Worm (Caenorhabditis elegans) whole organism, L4 larva: Measurements from ENCODE around the gene F52D2.6.

Experiments
- R02D3.7 ChIP-seq: fragments of 150-350 bp; sonication (generic microtip); optimal IDR thresholded peaks from 3 replicates; lab custom pipeline; 2014; ENCODE audit warnings: missing biosample characterization, missing genetic modification characterization
- T26A8.4 ChIP-seq: fragments of 200-800 bp; sonication (Bioruptor generic); IDR thresholded peaks from 2 replicates; pipeline ENCODE4 v1.3.6; 2022; ENCODE audit warnings: missing genetic modification characterization, missing compliant biosample characterization
- Y5F2A.4 ChIP-seq: fragments of 200-800 bp; sonication (Bioruptor generic); optimal IDR thresholded peaks from 2 replicates; lab custom pipeline; 2018; ENCODE audit warnings: mild to moderate bottlenecking, missing genetic modification characterization, missing compliant biosample characterization
- Y75B8A.6 ChIP-seq: fragments of 200-800 bp; sonication (Bioruptor generic); IDR thresholded peaks from 2 replicates; pipeline ENCODE4 v1.3.6; 2022; ENCODE audit warnings: missing genetic modification reagents, missing genetic modification characterization, missing compliant biosample characterization
- aha-1 ChIP-seq: fragments of 150-350 bp; peaks from one replicate; lab custom pipeline; 2014; ENCODE audit warnings: missing biosample characterization, missing genetic modification characterization
- ama-1 ChIP-seq: fragments of 150-350 bp; optimal IDR thresholded peaks from 2 replicates; lab custom pipeline; 2014; ENCODE audit warnings: inconsistent platforms, mixed read lengths
- ceh-20 ChIP-seq: fragments of 200-800 bp; sonication (Bioruptor generic); IDR thresholded peaks from 2 replicates; pipeline ENCODE4 v1.3.6; 2022; ENCODE audit warnings: missing genetic modification reagents, missing genetic modification characterization, missing compliant biosample characterization
- ceh-44 ChIP-seq: fragments of 200-800 bp; sonication (Bioruptor generic); IDR thresholded peaks from 2 replicates; pipeline ENCODE4 v1.3.6; 2022; ENCODE audit warnings: missing genetic modification reagents, missing genetic modification characterization, missing compliant biosample characterization
- cey-2 ChIP-seq: sonication (generic microtip); optimal IDR thresholded peaks from 3 replicates; lab custom pipeline; 2017; ENCODE audit warnings: missing genetic modification characterization, mild to moderate bottlenecking, missing compliant biosample characterization, antibody characterized with exemption, borderline replicate concordance; ENCODE audit not compliant: insufficient read depth
- daf-12 ChIP-seq: fragments of 150-350 bp; optimal IDR thresholded peaks from 2 replicates; lab custom pipeline; 2014; ENCODE audit warnings: missing biosample characterization, missing genetic modification reagents, missing genetic modification characterization
- daf-16 ChIP-seq, 3 experiments: sonication (generic microtip); optimal IDR thresholded peaks; 2 replicates each; lab custom pipeline; 2016 to 2017; ENCODE audit warnings: missing genetic modification characterization in 3 of 3, missing genetic modification reagents in 3 of 3, mild to moderate bottlenecking in 2 of 3, missing compliant biosample characterization in 2 of 3, missing biosample characterization in 1 of 3, moderate library complexity in 1 of 3
- dmd-6 ChIP-seq: fragments of 200-800 bp; sonication (Bioruptor generic); IDR thresholded peaks from 2 replicates; pipeline ENCODE4 v1.3.6; 2022; ENCODE audit warnings: missing genetic modification reagents, missing genetic modification characterization, missing compliant biosample characterization
- duxl-1 ChIP-seq: sonication (generic microtip); optimal IDR thresholded peaks from 2 replicates; lab custom pipeline; 2016; ENCODE audit warnings: mild to moderate bottlenecking, missing genetic modification characterization, moderate library complexity, missing compliant biosample characterization; ENCODE audit not compliant: poor library complexity
- dve-1 ChIP-seq: sonication (generic microtip); optimal IDR thresholded peaks from 2 replicates; lab custom pipeline; 2017; ENCODE audit warnings: antibody characterized with exemption, mild to moderate bottlenecking, missing genetic modification characterization, missing compliant biosample characterization; ENCODE audit not compliant: insufficient read depth
- egl-27 ChIP-seq: sonication (generic microtip); optimal IDR thresholded peaks from 3 replicates; lab custom pipeline; 2017; ENCODE audit warnings: missing biosample characterization, missing genetic modification reagents, missing genetic modification characterization
- hlh-11 ChIP-seq: fragments of 200-800 bp; sonication (Bioruptor generic); optimal IDR thresholded peaks from 2 replicates; lab custom pipeline; 2018; ENCODE audit warnings: mild to moderate bottlenecking, missing genetic modification characterization, missing compliant biosample characterization
- lim-7 ChIP-seq: fragments of 200-800 bp; sonication (Bioruptor generic); IDR thresholded peaks from 2 replicates; pipeline ENCODE4 v1.3.6; 2022; ENCODE audit warnings: missing genetic modification characterization, missing compliant biosample characterization
- lin-39 ChIP-seq: fragments of 150-350 bp; optimal IDR thresholded peaks from 2 replicates; lab custom pipeline; 2014; ENCODE audit warnings: missing biosample characterization, missing genetic modification reagents, missing genetic modification characterization
- madf-5 ChIP-seq, 2 experiments: fragments of 200-800 bp; sonication (Bioruptor generic); IDR thresholded peaks; 2 replicates each; pipeline ENCODE4 v1.3.6; 2022; ENCODE audit warnings: missing compliant biosample characterization in 2 of 2, missing genetic modification characterization in 2 of 2
- madf-9 ChIP-seq: fragments of 200-800 bp; sonication (Bioruptor generic); conservative IDR thresholded peaks from 2 replicates; pipeline ENCODE4 v1.3.6; 2022; ENCODE audit warnings: missing genetic modification reagents, missing genetic modification characterization, missing compliant biosample characterization
- mxl-2 ChIP-seq: fragments of 200-800 bp; sonication (Bioruptor generic); conservative IDR thresholded peaks from 2 replicates; pipeline ENCODE4 v1.3.6; 2022; ENCODE audit warnings: missing genetic modification reagents, missing genetic modification characterization, missing compliant biosample characterization
- mxl-3 ChIP-seq: fragments of 200-800 bp; sonication (Bioruptor generic); optimal IDR thresholded peaks from 2 replicates; lab custom pipeline; 2018; ENCODE audit warnings: mild to moderate bottlenecking, missing genetic modification characterization, missing compliant biosample characterization
- nhr-76 ChIP-seq: fragments of 150-350 bp; optimal IDR thresholded peaks from 2 replicates; lab custom pipeline; 2014; ENCODE audit warnings: missing biosample characterization, missing genetic modification characterization
- php-3 ChIP-seq: fragments of 200-800 bp; sonication (Bioruptor generic); IDR thresholded peaks from 2 replicates; pipeline ENCODE4 v1.3.6; 2022; ENCODE audit warnings: missing genetic modification reagents, missing genetic modification characterization, missing compliant biosample characterization
- saeg-2 ChIP-seq: fragments of 200-800 bp; sonication (Bioruptor generic); IDR thresholded peaks from 2 replicates; pipeline ENCODE4 v1.3.6; 2022; ENCODE audit warnings: missing genetic modification reagents, missing genetic modification characterization, missing compliant biosample characterization
- sdz-12 ChIP-seq: fragments of 200-800 bp; sonication (Bioruptor generic); optimal IDR thresholded peaks from 2 replicates; lab custom pipeline; 2018; ENCODE audit warnings: mild to moderate bottlenecking, missing genetic modification characterization, missing compliant biosample characterization
- set-16 ChIP-seq: fragments of 200-800 bp; sonication (Bioruptor generic); IDR thresholded peaks from 2 replicates; pipeline ENCODE4 v1.3.6; 2022; ENCODE audit warnings: missing genetic modification reagents, missing genetic modification characterization, missing compliant biosample characterization
- unc-130 ChIP-seq: sonication (generic microtip); optimal IDR thresholded peaks from 2 replicates; lab custom pipeline; 2016; ENCODE audit warnings: missing genetic modification reagents, missing genetic modification characterization, missing compliant biosample characterization
- unc-39 ChIP-seq: sonication (generic microtip); optimal IDR thresholded peaks from 2 replicates; lab custom pipeline; 2017; ENCODE audit warnings: missing biosample characterization, missing genetic modification characterization
- zip-11 ChIP-seq: fragments of 200-800 bp; sonication (Bioruptor generic); IDR thresholded peaks from 2 replicates; pipeline ENCODE4 v1.3.6; 2022; ENCODE audit warnings: missing genetic modification characterization, missing compliant biosample characterization
- ztf-7 ChIP-seq: fragments of 150-350 bp; optimal IDR thresholded peaks from 2 replicates; lab custom pipeline; 2014; ENCODE audit warnings: missing biosample characterization, missing genetic modification characterization

F52D2.6 gene

DNA sequence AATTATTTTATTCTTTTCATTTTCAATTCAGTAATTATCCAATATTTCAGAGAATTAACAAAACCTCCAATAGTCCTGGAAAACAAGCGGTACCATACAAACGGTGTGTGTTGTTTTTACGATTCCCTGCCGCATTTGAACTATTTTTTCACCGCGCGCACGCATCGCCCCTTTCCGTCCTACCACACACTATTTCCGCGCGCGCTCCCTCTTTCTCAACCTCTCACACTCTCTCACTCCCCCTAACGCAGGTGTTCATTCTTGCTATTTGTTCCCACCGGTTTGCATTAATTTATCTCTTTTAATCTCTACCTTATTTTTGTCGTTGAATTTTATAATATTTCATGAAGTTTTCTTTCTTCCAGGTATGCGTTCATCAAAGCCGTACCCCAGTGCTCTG, 1.9 kb downstream of the F52D2.6 start, which contains the start of gene F52D2.12:
Gene F52D2.12 (plus strand): TSS at position 307 of the 400 bp plus-strand sequence.
- TF ChIP-seq ama-1 (lab: Kevin White, UChicago) (no peak), unc-39 (tag; lab: Kevin White, UChicago) (no peak), duxl-1 (tag; lab: Kevin White, UChicago) (peak; percentile 91)

ce11 chrX:1981654-1982053, 5.9 kb downstream of the F52D2.6 start:
- no peak for TF ChIP-seq madf-9 (GFP tag; lab: Robert Waterston, UW)
- TF ChIP-seq saeg-2 (GFP tag; lab: Robert Waterston, UW): no peak
- peak; percentile 20 for TF ChIP-seq aha-1 (tag; lab: Kevin White, UChicago)

- TF ChIP-seq T26A8.4: no peak
- no peak for TF ChIP-seq unc-130
- no peak for TF ChIP-seq nhr-76 (tag; lab: Kevin White, UChicago)
- no peak for TF ChIP-seq php-3
- no peak for TF ChIP-seq cey-2 (tag; lab: Kevin White, UChicago)
- no peak for TF ChIP-seq lim-7 (GFP tag; lab: Robert Waterston, UW)
- TF ChIP-seq aha-1 (tag; lab: Kevin White, UChicago): no peak
- TF ChIP-seq lin-39 (tag; lab: Kevin White, UChicago): no peak
- no peak for TF ChIP-seq mxl-2 (GFP tag; lab: Robert Waterston, UW)
Measured at ce11 chrX:1984831-1985230, 9.0 kb downstream of the F52D2.6 start.

DNA sequence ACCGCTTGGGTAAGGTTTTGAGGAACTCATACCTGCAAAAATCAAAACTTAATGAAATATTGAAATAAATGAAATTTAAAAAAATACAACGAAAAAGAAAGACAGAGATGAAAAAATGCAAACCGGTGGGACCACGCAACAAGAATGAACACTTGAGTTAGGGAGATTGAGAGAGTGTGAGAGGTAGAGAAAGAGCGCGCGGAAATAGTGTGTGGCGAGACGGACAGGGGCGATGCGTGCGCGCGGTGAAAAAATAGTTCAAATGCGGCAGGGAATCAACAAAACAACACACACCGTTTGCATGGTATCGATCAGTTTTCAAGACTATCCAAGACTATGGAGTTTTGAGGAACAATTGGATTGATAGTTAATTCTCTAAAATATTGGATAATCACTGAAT, 13.8 kb downstream of the F52D2.6 start, which contains the start of gene meg-3:
Gene meg-3 (minus strand): TSS at position 32 of the 400 bp plus-strand sequence.
- peak; percentile 99 for TF ChIP-seq duxl-1 (tag; lab: Kevin White, UChicago)
- peak in 1 of 2 experiments; percentile 26 for TF ChIP-seq daf-16 (GFP tag; optimal IDR thresholded peaks at IDR 0.05; lab: Kevin White, UChicago)
- no peak for TF ChIP-seq daf-16 (tag; optimal IDR thresholded peaks at IDR 0.05; lab: Kevin White, UChicago)
- TF ChIP-seq R02D3.7 (tag; lab: Kevin White, UChicago): no peak
- TF ChIP-seq saeg-2 (GFP tag; lab: Robert Waterston, UW): no peak
- no peak for TF ChIP-seq dve-1 (tag; lab: Kevin White, UChicago)

DNA sequence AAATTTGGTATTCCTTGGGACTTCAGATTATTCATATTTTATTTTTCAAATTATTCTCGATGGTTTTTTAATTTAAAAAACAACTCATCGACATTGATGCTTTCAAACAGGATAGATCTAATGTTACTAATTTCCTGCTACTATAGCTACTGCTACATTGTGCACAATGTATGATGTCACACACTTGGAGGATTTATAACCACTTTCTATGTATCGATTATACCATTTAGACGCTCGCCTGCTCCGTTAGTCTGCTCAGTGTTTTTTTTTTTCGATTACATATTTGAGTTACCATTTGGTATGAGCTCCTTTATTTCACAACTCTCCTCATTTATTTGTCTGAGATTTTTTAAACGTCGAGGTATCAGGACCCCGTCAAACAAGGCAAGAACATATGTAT, 14.6 kb downstream of the F52D2.6 start, which contains the start of gene Y40A1A.2:
Gene Y40A1A.2 (plus strand): TSS at position 301 of the 400 bp plus-strand sequence.
- TF ChIP-seq madf-5 (GFP tag; IDR thresholded peaks at IDR 0.05; lab: Robert Waterston, UW) (no peak), egl-27 (tag; lab: Kevin White, UChicago) (no peak), Y75B8A.6 (no peak), set-16 (GFP tag; lab: Robert Waterston, UW) (no peak), daf-16 (GFP tag; optimal IDR thresholded peaks at IDR 0.05; lab: Kevin White, UChicago) (no peak), daf-16 (tag; optimal IDR thresholded peaks at IDR 0.05; lab: Kevin White, UChicago) (no peak), hlh-11 (tag; lab: Kevin White, UChicago) (no peak), daf-12 (tag; lab: Kevin White, UChicago) (no peak), ceh-20 (GFP tag; lab: Robert Waterston, UW) (no peak), unc-39 (tag; lab: Kevin White, UChicago) (no peak), ceh-44 (GFP tag; lab: Robert Waterston, UW) (no peak), mxl-3 (no peak), sdz-12 (GFP tag; lab: Kevin White, UChicago) (no peak), ztf-7 (tag; lab: Kevin White, UChicago) (no peak), lin-39 (tag; lab: Kevin White, UChicago) (no peak), dmd-6 (no peak), lim-7 (GFP tag; lab: Robert Waterston, UW) (no peak), zip-11 (no peak), Y5F2A.4 (GFP tag; lab: Kevin White, UChicago) (no peak)
